Fruit fly (Drosophila melanogaster): ENCODE results near the gene trio.

trio gene

DNA sequence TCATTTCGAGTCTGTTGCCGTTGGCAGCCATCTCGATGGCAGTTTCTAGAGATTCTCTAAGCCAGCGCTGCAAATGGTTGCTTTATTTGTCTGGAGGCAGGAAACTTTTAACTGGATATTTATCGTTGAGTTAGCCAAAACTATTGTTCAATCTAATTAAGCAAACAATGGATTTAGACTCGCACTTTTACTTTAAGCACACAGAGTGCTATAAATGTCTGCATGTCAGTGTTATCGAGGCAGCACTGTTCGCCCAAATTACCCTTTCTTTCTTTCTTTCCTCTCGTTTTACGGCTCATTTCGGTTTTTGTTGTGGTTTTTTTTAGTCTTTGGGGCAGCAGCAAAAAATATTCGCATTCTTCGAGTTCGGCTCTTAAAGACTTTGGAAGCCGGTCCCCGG is 3.0 kb downstream of the trio start (continued):
- TF ChIP-seq spab (GFP tag; optimal IDR thresholded peaks at IDR 0.05), result no peak
- TF ChIP-seq dac (GFP tag; optimal IDR thresholded peaks at IDR 0.05), result no peak
- TF ChIP-seq CG32006 (GFP tag; optimal IDR thresholded peaks at IDR 0.05), result no peak
- no peak for TF ChIP-seq Gug (GFP tag; IDR thresholded peaks at IDR 0.05)
- TF ChIP-seq fd59A (GFP tag; optimal IDR thresholded peaks at IDR 0.05), result no peak
- TF ChIP-seq CG16779 (tag; optimal IDR thresholded peaks at IDR 0.05), result no peak
- TF ChIP-seq CG6163 (GFP tag; IDR thresholded peaks at IDR 0.05), result no peak
- no peak for TF ChIP-seq ss (GFP tag; optimal IDR thresholded peaks at IDR 0.05)
- no peak for TF ChIP-seq salr (GFP tag; optimal IDR thresholded peaks at IDR 0.05)
- no peak for TF ChIP-seq eg (GFP tag; IDR thresholded peaks at IDR 0.05)

DNA sequence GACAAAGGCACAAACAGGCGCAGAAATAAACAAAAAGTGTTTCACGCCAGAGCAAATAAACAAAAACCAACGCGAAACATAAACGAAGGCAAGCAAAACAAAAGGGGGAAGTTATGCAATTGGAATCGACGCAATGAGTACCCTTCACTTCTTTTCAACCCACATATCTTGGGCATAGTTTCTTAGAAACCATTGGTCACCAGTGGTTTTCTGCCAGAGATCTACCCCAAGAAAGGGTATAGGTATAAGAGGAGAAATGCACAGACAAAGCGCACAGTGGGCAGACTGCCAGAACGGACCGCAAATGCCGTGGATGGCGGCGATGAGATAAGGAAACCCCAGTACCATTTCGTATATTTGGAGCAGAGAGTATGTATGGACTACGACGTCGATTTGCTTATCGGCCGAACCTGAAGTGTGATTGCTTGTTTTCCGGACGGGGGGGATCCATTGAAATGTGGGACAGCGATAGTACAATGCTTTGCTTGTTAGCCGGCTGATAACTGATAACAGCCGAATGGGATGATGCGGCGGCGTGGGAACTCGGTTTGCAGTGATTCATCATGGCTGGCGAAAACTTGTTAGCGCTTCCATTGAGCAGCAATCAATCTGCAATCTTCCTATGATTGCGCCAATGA is 3.6 kb downstream of the trio start:
- TF ChIP-seq Hr38 (GFP tag; optimal IDR thresholded peaks at IDR 0.05) (no peak), CG9139 (GFP tag; optimal IDR thresholded peaks at IDR 0.05) (no peak), CG16779 (tag; optimal IDR thresholded peaks at IDR 0.05) (no peak), Hr4 (GFP tag; optimal IDR thresholded peaks at IDR 0.05) (no peak), spab (GFP tag; optimal IDR thresholded peaks at IDR 0.05) (peak; percentile 14), CG10631 (GFP tag; optimal IDR thresholded peaks at IDR 0.05) (peak; percentile 7), Sox15 (GFP tag; optimal IDR thresholded peaks at IDR 0.05) (peak; percentile 0), vri (GFP tag; optimal IDR thresholded peaks at IDR 0.05) (peak; percentile 72), CG15336 (GFP tag; IDR thresholded peaks at IDR 0.05) (peak; percentile 56; the same call in 1 of the 2 replicates), Met (GFP tag; optimal IDR thresholded peaks at IDR 0.05) (peak; percentile 69), svp (GFP tag) (peak; percentile 92), ss (GFP tag; optimal IDR thresholded peaks at IDR 0.05) (peak in 1 of 2 experiments; percentile 20), fd59A (GFP tag; optimal IDR thresholded peaks at IDR 0.05) (peak; percentile 17), Sox14 (GFP tag; optimal IDR thresholded peaks at IDR 0.05) (peak; percentile 81), Ets96B (tag; optimal IDR thresholded peaks at IDR 0.05) (peak; percentile 42), CG8319 (GFP tag; optimal IDR thresholded peaks at IDR 0.05) (peak; percentile 36), Eip78C (GFP tag) (peak; percentile 85), lz (GFP tag; optimal IDR thresholded peaks at IDR 0.05) (peak; percentile 67), salr (GFP tag; optimal IDR thresholded peaks at IDR 0.05) (peak in 1 of 2 experiments; percentile 10), CG32006 (GFP tag; optimal IDR thresholded peaks at IDR 0.05) (peak; percentile 43), Gug (GFP tag; IDR thresholded peaks at IDR 0.05) (peak; percentile 40; the same call in 1 of the 2 replicates), CG8632 (GFP tag; optimal IDR thresholded peaks at IDR 0.05) (peak; percentile 24), pdm3 (GFP tag; optimal IDR thresholded peaks at IDR 0.05) (peak; percentile 45), acj6 (GFP tag; optimal IDR thresholded peaks at IDR 0.05) (peak; percentile 51), CG1621 (tag; optimal IDR thresholded peaks at IDR 0.05) (peak; percentile 13), fd85E (GFP tag; optimal IDR thresholded peaks at IDR 0.05) (no peak), CG6163 (GFP tag; IDR thresholded peaks at IDR 0.05) (peak; percentile 72), topi (GFP tag; optimal IDR thresholded peaks at IDR 0.05) (peak; percentile 66), Blimp-1 (GFP tag; optimal IDR thresholded peaks at IDR 0.05) (peak; percentile 1), Hr39 (GFP tag; optimal IDR thresholded peaks at IDR 0.05) (peak; percentile 60), CG6808 (GFP tag; optimal IDR thresholded peaks at IDR 0.05) (peak; percentile 15), dac (GFP tag; optimal IDR thresholded peaks at IDR 0.05) (no peak), esn (GFP tag; optimal IDR thresholded peaks at IDR 0.05) (peak; percentile 70), CG31627 (GFP tag; optimal IDR thresholded peaks at IDR 0.05) (peak; percentile 56), CG11294 (GFP tag; IDR thresholded peaks at IDR 0.05) (peak; percentile 28; the same call in 1 of the 2 replicates), Smox (GFP tag; optimal IDR thresholded peaks at IDR 0.05) (peak; percentile 57), CG10669 (GFP tag; optimal IDR thresholded peaks at IDR 0.05) (peak; percentile 49), CG3919 (GFP tag; optimal IDR thresholded peaks at IDR 0.05) (peak; percentile 45), Ets21C (GFP tag; optimal IDR thresholded peaks at IDR 0.05) (no peak), CG6792 (GFP tag; optimal IDR thresholded peaks at IDR 0.05) (peak; percentile 68), CG3032 (tag; optimal IDR thresholded peaks at IDR 0.05) (peak; percentile 43), Eip93F (GFP tag; optimal IDR thresholded peaks at IDR 0.05) (peak; percentile 24), Eip75B (GFP tag; optimal IDR thresholded peaks at IDR 0.05) (peak; percentile 59), CG6276 (GFP tag; optimal IDR thresholded peaks at IDR 0.05) (peak; percentile 4), net (GFP tag; optimal IDR thresholded peaks at IDR 0.05) (peak; percentile 28), achi (GFP tag; optimal IDR thresholded peaks at IDR 0.05) (peak; percentile 42), fkh (GFP tag; optimal IDR thresholded peaks at IDR 0.05) (peak; percentile 47)

Data from whole organism, prepupa.